Worm (Caenorhabditis elegans) whole organism, L4 larva: ENCODE measurements around the gene H04M03.12.

Experiments
- F10B5.3 ChIP-seq: sonication (generic microtip); optimal IDR thresholded peaks from 2 replicates; lab custom pipeline; 2016; ENCODE audit warnings: mild to moderate bottlenecking, missing genetic modification characterization, missing compliant biosample characterization
- F26F4.8 ChIP-seq: fragments of 200-800 bp; sonication (Bioruptor generic); conservative IDR thresholded peaks from 2 replicates; pipeline ENCODE4 v1.3.6; 2022; ENCODE audit warnings: missing genetic modification characterization, missing compliant biosample characterization
- F49E8.2 ChIP-seq: sonication (generic microtip); optimal IDR thresholded peaks from 2 replicates; lab custom pipeline; 2016; ENCODE audit warnings: missing compliant biosample characterization, mild to moderate bottlenecking, missing genetic modification characterization, borderline replicate concordance
- Y105C5A.15 ChIP-seq: fragments of 200-800 bp; sonication (Bioruptor generic); IDR thresholded peaks from 2 replicates; pipeline ENCODE4 v1.3.6; 2022; ENCODE audit warnings: missing genetic modification characterization, missing compliant biosample characterization
- Y75B8A.6 ChIP-seq: fragments of 200-800 bp; sonication (Bioruptor generic); IDR thresholded peaks from 2 replicates; pipeline ENCODE4 v1.3.6; 2022; ENCODE audit warnings: missing genetic modification reagents, missing genetic modification characterization, missing compliant biosample characterization
- aha-1 ChIP-seq: fragments of 150-350 bp; peaks from one replicate; lab custom pipeline; 2014; ENCODE audit warnings: missing biosample characterization, missing genetic modification characterization
- arid-1 ChIP-seq: fragments of 200-800 bp; sonication (Bioruptor generic); conservative IDR thresholded peaks from 2 replicates; pipeline ENCODE4 v1.3.6; 2022; ENCODE audit warnings: missing genetic modification reagents, missing genetic modification characterization, missing compliant biosample characterization
- ceh-28 ChIP-seq: fragments of 150-350 bp; optimal IDR thresholded peaks from 2 replicates; lab custom pipeline; 2014; ENCODE audit warnings: missing biosample characterization, missing genetic modification reagents, missing genetic modification characterization
- ceh-62 ChIP-seq: sonication (generic microtip); optimal IDR thresholded peaks from 2 replicates; lab custom pipeline; 2017; ENCODE audit warnings: missing biosample characterization, missing genetic modification characterization
- ceh-82 ChIP-seq: sonication (generic microtip); optimal IDR thresholded peaks from 2 replicates; lab custom pipeline; 2017; ENCODE audit warnings: missing biosample characterization, missing genetic modification characterization
- cey-2 ChIP-seq: sonication (generic microtip); optimal IDR thresholded peaks from 3 replicates; lab custom pipeline; 2017; ENCODE audit warnings: missing genetic modification characterization, mild to moderate bottlenecking, missing compliant biosample characterization, antibody characterized with exemption, borderline replicate concordance; ENCODE audit not compliant: insufficient read depth
- daf-12 ChIP-seq: fragments of 150-350 bp; optimal IDR thresholded peaks from 2 replicates; lab custom pipeline; 2014; ENCODE audit warnings: missing biosample characterization, missing genetic modification reagents, missing genetic modification characterization
- daf-16 ChIP-seq, 3 experiments: sonication (generic microtip); optimal IDR thresholded peaks; 2 replicates each; lab custom pipeline; 2016 to 2017; ENCODE audit warnings: missing genetic modification characterization in 3 of 3, missing genetic modification reagents in 3 of 3, mild to moderate bottlenecking in 2 of 3, missing compliant biosample characterization in 2 of 3, missing biosample characterization in 1 of 3, moderate library complexity in 1 of 3
- daf-19 ChIP-seq: fragments of 200-800 bp; sonication (Bioruptor generic); conservative IDR thresholded peaks from 2 replicates; pipeline ENCODE4 v1.3.6; 2022; ENCODE audit warnings: missing genetic modification characterization, missing compliant biosample characterization
- dpl-1 ChIP-seq: fragments of 150-350 bp; optimal IDR thresholded peaks from 2 replicates; lab custom pipeline; 2014; ENCODE audit warnings: missing biosample characterization, missing genetic modification reagents, missing genetic modification characterization
- dve-1 ChIP-seq: sonication (generic microtip); optimal IDR thresholded peaks from 2 replicates; lab custom pipeline; 2017; ENCODE audit warnings: antibody characterized with exemption, mild to moderate bottlenecking, missing genetic modification characterization, missing compliant biosample characterization; ENCODE audit not compliant: insufficient read depth
- egl-27 ChIP-seq: sonication (generic microtip); optimal IDR thresholded peaks from 3 replicates; lab custom pipeline; 2017; ENCODE audit warnings: missing biosample characterization, missing genetic modification reagents, missing genetic modification characterization
- fkh-10 ChIP-seq: fragments of 150-350 bp; optimal IDR thresholded peaks from 2 replicates; lab custom pipeline; 2014; ENCODE audit warnings: missing biosample characterization, missing genetic modification reagents, missing genetic modification characterization
- fos-1 ChIP-seq: fragments of 150-350 bp; optimal IDR thresholded peaks from 2 replicates; lab custom pipeline; 2014; ENCODE audit warnings: missing biosample characterization, missing genetic modification characterization
- hif-1 ChIP-seq, 2 experiments: sonication (generic microtip); optimal IDR thresholded peaks; 2 replicates each; lab custom pipeline; 2016 to 2017; ENCODE audit warnings: missing compliant biosample characterization in 2 of 2, missing genetic modification characterization in 2 of 2, missing genetic modification reagents in 2 of 2, missing genotype in 2 of 2, mild to moderate bottlenecking in 1 of 2
- hlh-30 ChIP-seq: sonication (generic microtip); optimal IDR thresholded peaks from 2 replicates; lab custom pipeline; 2017; ENCODE audit warnings: antibody characterized with exemption, mild to moderate bottlenecking, missing genetic modification characterization, missing compliant biosample characterization; ENCODE audit not compliant: insufficient read depth
- lin-15B ChIP-seq: fragments of 150-350 bp; sonication (generic microtip); optimal IDR thresholded peaks from 3 replicates; lab custom pipeline; 2014; ENCODE audit warnings: missing biosample characterization, missing genetic modification characterization
- lin-29 ChIP-seq: fragments of 200-800 bp; sonication (Bioruptor generic); IDR thresholded peaks from 2 replicates; pipeline ENCODE4 v1.3.6; 2022; ENCODE audit warnings: missing genetic modification reagents, missing genetic modification characterization, missing compliant biosample characterization
- lsy-2 ChIP-seq, 2 experiments: fragments of 150-350 bp in 1 of 2; sonication (generic microtip) in 1 of 2; optimal IDR thresholded peaks; 2 replicates each; lab custom pipeline; 2014 to 2017; ENCODE audit warnings: missing biosample characterization in 2 of 2, missing genetic modification characterization in 2 of 2
- mep-1 ChIP-seq: fragments of 150-350 bp; sonication (generic microtip); optimal IDR thresholded peaks from 3 replicates; lab custom pipeline; 2014; ENCODE audit warnings: missing biosample characterization, missing genetic modification characterization
- mes-2 ChIP-seq: sonication (generic microtip); optimal IDR thresholded peaks from 2 replicates; lab custom pipeline; 2016; ENCODE audit warnings: missing genotype, mild to moderate bottlenecking, missing genetic modification characterization, missing compliant biosample characterization; ENCODE audit not compliant: poor library complexity, severe bottlenecking
- mxl-2 ChIP-seq: fragments of 200-800 bp; sonication (Bioruptor generic); conservative IDR thresholded peaks from 2 replicates; pipeline ENCODE4 v1.3.6; 2022; ENCODE audit warnings: missing genetic modification reagents, missing genetic modification characterization, missing compliant biosample characterization
- nhr-10 ChIP-seq: fragments of 150-350 bp; optimal IDR thresholded peaks from 2 replicates; lab custom pipeline; 2014; ENCODE audit warnings: missing biosample characterization, missing genetic modification characterization
- nhr-237 ChIP-seq: sonication (generic microtip); optimal IDR thresholded peaks from 2 replicates; lab custom pipeline; 2017; ENCODE audit warnings: missing biosample characterization, missing genetic modification characterization
- nhr-28 ChIP-seq: fragments of 150-350 bp; optimal IDR thresholded peaks from 2 replicates; lab custom pipeline; 2014; ENCODE audit warnings: missing biosample characterization, missing genetic modification characterization
- nhr-6 ChIP-seq: fragments of 150-350 bp; optimal IDR thresholded peaks from 2 replicates; lab custom pipeline; 2014; ENCODE audit warnings: missing biosample characterization, missing genetic modification characterization
- nhr-77 ChIP-seq: fragments of 150-350 bp; optimal IDR thresholded peaks from 2 replicates; lab custom pipeline; 2014; ENCODE audit warnings: missing biosample characterization, missing genetic modification characterization
- pha-4 ChIP-seq, 2 experiments: fragments of 150-350 bp in 1 of 2; fragments of 200-800 bp in 1 of 2; sonication (Bioruptor generic) in 1 of 2; IDR thresholded peaks in 1 of 2; optimal IDR thresholded peaks in 1 of 2; 2 replicates each; pipeline versions ENCODE4 v1.3.6 to Lab custom; 2014 to 2022; ENCODE audit warnings: missing genetic modification characterization in 2 of 2, missing genetic modification reagents in 2 of 2, missing biosample characterization in 1 of 2, missing compliant biosample characterization in 1 of 2
- pqm-1 ChIP-seq: sonication (generic microtip); optimal IDR thresholded peaks from 2 replicates; lab custom pipeline; 2017; ENCODE audit warnings: missing biosample characterization, missing genetic modification characterization
- rbr-2 ChIP-seq: sonication (generic microtip); optimal IDR thresholded peaks from 2 replicates; lab custom pipeline; 2016; ENCODE audit warnings: missing genotype, missing genetic modification characterization, missing compliant biosample characterization
- set-16 ChIP-seq: fragments of 200-800 bp; sonication (Bioruptor generic); IDR thresholded peaks from 2 replicates; pipeline ENCODE4 v1.3.6; 2022; ENCODE audit warnings: missing genetic modification reagents, missing genetic modification characterization, missing compliant biosample characterization
- snpc-1.2 ChIP-seq: fragments of 200-800 bp; sonication (Bioruptor generic); IDR thresholded peaks from 2 replicates; pipeline ENCODE4 v1.3.6; 2022; ENCODE audit warnings: missing genetic modification reagents, missing genetic modification characterization, missing compliant biosample characterization
- spr-1 ChIP-seq: sonication (generic microtip); optimal IDR thresholded peaks from 2 replicates; lab custom pipeline; 2016; ENCODE audit warnings: mild to moderate bottlenecking, missing genetic modification characterization, missing compliant biosample characterization
- tra-1 ChIP-seq: fragments of 200-800 bp; sonication (Bioruptor generic); IDR thresholded peaks from 2 replicates; pipeline ENCODE4 v1.3.6; 2022; ENCODE audit warnings: missing genetic modification reagents, missing genetic modification characterization, missing compliant biosample characterization
- unc-39 ChIP-seq: sonication (generic microtip); optimal IDR thresholded peaks from 2 replicates; lab custom pipeline; 2017; ENCODE audit warnings: missing biosample characterization, missing genetic modification characterization
- unc-62 ChIP-seq, 3 experiments: fragments of 150-350 bp in 1 of 3; sonication (generic microtip); optimal IDR thresholded peaks in 2 of 3; peaks in 1 of 3; 1 replicate in 1 of 3; 2 replicates in 2 of 3; lab custom pipeline; 2014 to 2017; ENCODE audit warnings: missing biosample characterization in 3 of 3, missing genetic modification characterization in 3 of 3, missing genetic modification reagents in 3 of 3, missing genotype in 1 of 3
- zip-11 ChIP-seq: fragments of 200-800 bp; sonication (Bioruptor generic); IDR thresholded peaks from 2 replicates; pipeline ENCODE4 v1.3.6; 2022; ENCODE audit warnings: missing genetic modification characterization, missing compliant biosample characterization
- zip-2 ChIP-seq: fragments of 150-350 bp; optimal IDR thresholded peaks from 2 replicates; lab custom pipeline; 2014; ENCODE audit warnings: missing biosample characterization, missing genetic modification characterization

The H04M03.12 gene

DNA sequence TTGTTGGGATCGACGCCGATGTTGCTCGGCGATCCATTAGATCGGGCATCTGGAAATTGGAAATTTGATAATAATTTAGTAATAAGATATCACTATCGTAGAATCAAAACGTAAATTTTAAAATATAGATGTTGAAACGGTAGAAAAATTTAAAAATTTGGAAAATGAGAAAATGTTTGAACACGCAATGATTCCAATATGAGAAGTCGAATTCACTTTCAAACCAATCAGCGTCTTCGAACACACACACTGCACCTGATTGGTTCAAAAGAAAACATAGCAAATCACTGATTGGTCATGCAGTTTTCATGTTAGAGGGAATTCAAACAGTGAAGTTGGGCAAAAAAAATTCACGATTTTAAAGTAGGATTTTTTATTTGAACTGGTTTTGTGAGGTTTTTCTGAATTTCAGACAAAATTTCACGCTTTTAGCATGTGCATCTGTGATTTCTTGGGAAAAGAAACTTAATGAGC is at the start of gene H04M03.12:
Gene H04M03.12, minus strand, starts transcription at position 51 of the 474 bp plus-strand sequence.
- TF ChIP-seq zip-2 (tag; lab: Kevin White, UChicago), result no peak

- TF ChIP-seq mep-1 (tag; lab: Kevin White, UChicago) (no peak), ceh-28 (tag; lab: Kevin White, UChicago) (no peak), F49E8.2 (tag; lab: Kevin White, UChicago) (peak; percentile 53), zip-11 (no peak), hif-1 (tag; optimal IDR thresholded peaks at IDR 0.05; lab: Kevin White, UChicago) (no peak), dve-1 (tag; lab: Kevin White, UChicago) (no peak), ceh-62 (no peak), snpc-1.2 (GFP tag; lab: Robert Waterston, UW) (peak; percentile 35; the same call in 1 of the 2 replicates)
Observed at ce11 chrIV:5949964-5950363, 46.8 kb upstream of the H04M03.12 start.

DNA sequence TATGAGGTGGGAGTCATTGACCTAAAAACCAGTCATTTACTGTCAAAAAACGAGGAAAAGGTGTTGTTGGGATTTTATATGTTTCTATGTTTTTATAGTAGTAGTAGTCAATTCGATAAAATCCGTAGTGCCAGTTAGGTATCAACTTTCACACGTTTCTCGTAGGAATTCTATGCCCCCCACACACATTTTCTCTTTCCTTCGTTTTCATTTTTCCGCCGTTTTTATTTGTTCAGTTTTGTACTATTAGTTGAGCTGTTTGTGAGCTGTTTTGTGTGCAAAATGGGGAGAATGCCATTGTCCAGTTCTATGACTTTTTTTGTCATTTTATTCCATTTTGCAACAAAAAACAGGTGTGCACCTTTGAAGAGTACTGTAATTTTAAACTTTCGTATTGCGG is 45.6 kb upstream of the H04M03.12 start:
- TF ChIP-seq mxl-2 (GFP tag; lab: Robert Waterston, UW) (no peak), set-16 (GFP tag; lab: Robert Waterston, UW) (no peak), unc-62 (GFP tag; optimal IDR thresholded peaks at IDR 0.05 in 1 of 2; lab: Kevin White, UChicago) (peak in 1 of 2 experiments; percentile 82), unc-62 (tag; optimal IDR thresholded peaks at IDR 0.05; lab: Kevin White, UChicago) (no peak), egl-27 (tag; lab: Kevin White, UChicago) (no peak), F10B5.3 (tag; lab: Kevin White, UChicago) (no peak), nhr-28 (tag; lab: Kevin White, UChicago) (peak; percentile 5), tra-1 (no peak), lin-29 (no peak), spr-1 (tag; lab: Kevin White, UChicago) (no peak), daf-19 (GFP tag; lab: Robert Waterston, UW) (no peak), F26F4.8 (GFP tag; lab: Robert Waterston, UW) (no peak), unc-39 (tag; lab: Kevin White, UChicago) (no peak), daf-12 (tag; lab: Kevin White, UChicago) (no peak), ceh-62 (no peak)

- TF ChIP-seq pha-4 (GFP tag; IDR thresholded peaks at IDR 0.05; lab: Robert Waterston, UW) (0 out of 2 replicates have a peak, but pooled peaks have one; percentile 25), pha-4 (tag; optimal IDR thresholded peaks at IDR 0.05; lab: Kevin White, UChicago) (no peak), cey-2 (tag; lab: Kevin White, UChicago) (no peak), dpl-1 (peak; percentile 52), F49E8.2 (tag; lab: Kevin White, UChicago) (peak; percentile 1), hlh-30 (tag; lab: Kevin White, UChicago) (peak; percentile 52), aha-1 (peak; percentile 8), lin-15B (tag; lab: Kevin White, UChicago) (no peak), nhr-10 (no peak), daf-16 (GFP tag; optimal IDR thresholded peaks at IDR 0.05; lab: Kevin White, UChicago) (no peak), daf-16 (tag; optimal IDR thresholded peaks at IDR 0.05; lab: Kevin White, UChicago) (peak; percentile 40), mep-1 (tag; lab: Kevin White, UChicago) (peak; percentile 67), Y75B8A.6 (GFP tag; lab: Robert Waterston, UW) (no peak), hif-1 (tag; optimal IDR thresholded peaks at IDR 0.05; lab: Kevin White, UChicago) (peak in 1 of 2 experiments; percentile 25), arid-1 (GFP tag; lab: Robert Waterston, UW) (0 out of 2 replicates have a peak, but pooled peaks have one; percentile 16), pqm-1 (tag; lab: Kevin White, UChicago) (no peak), snpc-1.2 (GFP tag; lab: Robert Waterston, UW) (peak; percentile 91), fkh-10 (GFP tag; lab: Kevin White, UChicago) (peak; percentile 10), rbr-2 (no peak), fos-1 (tag; lab: Kevin White, UChicago) (no peak), ceh-82 (tag; lab: Kevin White, UChicago) (no peak), mes-2 (tag; lab: Kevin White, UChicago) (peak; percentile 76), nhr-237 (tag; lab: Kevin White, UChicago) (no peak), Y105C5A.15 (GFP tag; lab: Robert Waterston, UW) (no peak), nhr-6 (tag; lab: Kevin White, UChicago) (peak; percentile 74), nhr-77 (peak; percentile 58), lsy-2 (tag; optimal IDR thresholded peaks at IDR 0.05; lab: Kevin White, UChicago) (peak in 1 of 2 experiments; percentile 94)
Observed at ce11 chrIV:5947555-5948151, 44.5 kb upstream of the H04M03.12 start, which contains the start of gene rps-25. TSS of gene rps-25 (minus strand) at chrIV:5947605.
